Fruit fly (Drosophila melanogaster): Measurements from ENCODE around the gene CG31688.

DNA sequence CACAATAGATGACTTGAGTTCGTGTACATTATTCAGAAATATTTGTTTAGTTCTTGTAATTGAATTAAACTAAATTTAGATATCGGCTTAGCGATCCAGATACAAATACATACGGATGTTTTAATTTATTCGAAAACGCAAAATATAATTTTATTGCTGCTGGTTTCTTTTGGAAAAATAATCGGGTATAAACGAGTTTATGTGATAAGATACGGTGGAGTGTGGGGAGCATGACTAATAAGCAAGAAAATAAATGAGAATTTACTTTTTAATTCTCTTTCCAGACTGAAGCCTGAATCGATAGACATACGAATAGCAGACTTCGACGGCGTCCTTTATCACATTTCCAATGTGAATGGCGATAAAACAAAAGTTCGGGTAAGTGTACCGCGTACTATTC, 6.0 kb upstream of the CG31688 start:
- no peak for TF ChIP-seq cnc (optimal IDR thresholded peaks at IDR 0.05)
- TF ChIP-seq CG33017 (tag; optimal IDR thresholded peaks at IDR 0.05): no peak
- no peak for TF ChIP-seq tj (GFP tag; optimal IDR thresholded peaks at IDR 0.05)
- TF ChIP-seq CG12768 (GFP tag; optimal IDR thresholded peaks at IDR 0.05): no peak
- no peak for TF ChIP-seq toe (GFP tag; optimal IDR thresholded peaks at IDR 0.05)
- TF ChIP-seq Hr96 (GFP tag; optimal IDR thresholded peaks at IDR 0.05): no peak
- no peak for TF ChIP-seq Crg-1 (GFP tag; optimal IDR thresholded peaks at IDR 0.05)
- TF ChIP-seq kay (GFP tag; ENCODE audit: borderline replicate concordance): peak; percentile 55
